Worm (Caenorhabditis elegans) whole organism, L3 larva: ENCODE data around the gene Y54G2A.77.
A peak's percentile ranks its signal among the peaks of the same experiment; 100 is the strongest.
"Not testable (repeated sequence)": the region's sequence is repeated elsewhere in the genome, so short reads cannot be mapped to it uniquely, and the experiment has no call there.

Source experiments
- R02D3.7 ChIP-seq: fragments of 150-350 bp; optimal IDR thresholded peaks from 2 replicates; lab custom pipeline; 2014; ENCODE audit warnings: missing biosample characterization, missing genetic modification characterization
- ama-1 ChIP-seq: fragments of 150-350 bp; optimal IDR thresholded peaks from 2 replicates; lab custom pipeline; 2018
- ceh-16 ChIP-seq: sonication (generic microtip); optimal IDR thresholded peaks from 2 replicates; lab custom pipeline; 2017; ENCODE audit warnings: missing biosample characterization, missing genetic modification characterization
- ceh-28 ChIP-seq: fragments of 150-350 bp; optimal IDR thresholded peaks from 2 replicates; lab custom pipeline; 2014; ENCODE audit warnings: missing biosample characterization, missing genetic modification reagents, missing genetic modification characterization
- ceh-82 ChIP-seq: fragments of 150-350 bp; optimal IDR thresholded peaks from 2 replicates; lab custom pipeline; 2014; ENCODE audit warnings: missing biosample characterization, missing genetic modification characterization
- ceh-9 ChIP-seq: sonication (generic microtip); optimal IDR thresholded peaks from 2 replicates; lab custom pipeline; 2018; ENCODE audit warnings: missing biosample characterization, missing genetic modification characterization
- egl-5 ChIP-seq: fragments of 150-350 bp; optimal IDR thresholded peaks from 2 replicates; lab custom pipeline; 2017; ENCODE audit warnings: missing biosample characterization, missing genetic modification reagents, missing genetic modification characterization, inconsistent platforms
- elt-1 ChIP-seq: fragments of 150-350 bp; optimal IDR thresholded peaks from 2 replicates; lab custom pipeline; 2014; ENCODE audit warnings: missing biosample characterization, missing genetic modification characterization
- elt-2 ChIP-seq: sonication (generic microtip); optimal IDR thresholded peaks from 2 replicates; lab custom pipeline; 2016; ENCODE audit warnings: missing genetic modification reagents, mild to moderate bottlenecking, missing genetic modification characterization, missing compliant biosample characterization
- elt-3 ChIP-seq, 3 experiments: fragments of 150-350 bp in 1 of 3; sonication (generic microtip) in 2 of 3; optimal IDR thresholded peaks; 2 replicates in 2 of 3; 4 replicates in 1 of 3; lab custom pipeline; 2014 to 2017; ENCODE audit warnings: missing biosample characterization in 3 of 3, missing genetic modification characterization in 3 of 3
- eor-1 ChIP-seq, 2 experiments: fragments of 150-350 bp; optimal IDR thresholded peaks; 2 replicates each; lab custom pipeline; 2014 to 2018; ENCODE audit warnings: missing biosample characterization in 2 of 2, missing genetic modification characterization in 2 of 2
- fos-1 ChIP-seq: fragments of 150-350 bp; optimal IDR thresholded peaks from 2 replicates; lab custom pipeline; 2014; ENCODE audit warnings: missing biosample characterization, missing genetic modification characterization
- hmg-11 ChIP-seq: sonication (generic microtip); optimal IDR thresholded peaks from 2 replicates; lab custom pipeline; 2016; ENCODE audit warnings: missing genetic modification characterization, missing compliant biosample characterization
- jun-1 ChIP-seq: fragments of 150-350 bp; optimal IDR thresholded peaks from 2 replicates; lab custom pipeline; 2014; ENCODE audit warnings: missing biosample characterization, missing genetic modification reagents, missing genetic modification characterization
- lin-15B ChIP-seq: fragments of 150-350 bp; optimal IDR thresholded peaks from 2 replicates; lab custom pipeline; 2014; ENCODE audit warnings: missing biosample characterization, missing genetic modification characterization
- lsy-12 ChIP-seq: sonication (generic microtip); optimal IDR thresholded peaks from 2 replicates; lab custom pipeline; 2016; ENCODE audit warnings: mild to moderate bottlenecking, missing genetic modification characterization, missing compliant biosample characterization
- mdl-1 ChIP-seq: fragments of 150-350 bp; optimal IDR thresholded peaks from 2 replicates; lab custom pipeline; 2014; ENCODE audit warnings: missing biosample characterization, missing genetic modification characterization
- mml-1 ChIP-seq: fragments of 150-350 bp; sonication (generic microtip); optimal IDR thresholded peaks from 3 replicates; lab custom pipeline; 2014; ENCODE audit warnings: missing biosample characterization, missing genetic modification characterization
- nfya-1 ChIP-seq: sonication (generic microtip); optimal IDR thresholded peaks from 2 replicates; lab custom pipeline; 2017; ENCODE audit warnings: missing genetic modification characterization, mild to moderate bottlenecking, missing compliant biosample characterization, antibody characterized with exemption, moderate library complexity; ENCODE audit not compliant: insufficient read depth
- nhr-12 ChIP-seq: fragments of 150-350 bp; optimal IDR thresholded peaks from 2 replicates; lab custom pipeline; 2014; ENCODE audit warnings: missing biosample characterization, missing genetic modification characterization
- nhr-23 ChIP-seq: fragments of 150-350 bp; optimal IDR thresholded peaks from 2 replicates; lab custom pipeline; 2014; ENCODE audit warnings: missing biosample characterization, missing genetic modification reagents, missing genetic modification characterization
- nhr-43 ChIP-seq: sonication (generic microtip); optimal IDR thresholded peaks from 2 replicates; lab custom pipeline; 2016; ENCODE audit warnings: mild to moderate bottlenecking, missing genetic modification characterization, missing compliant biosample characterization; ENCODE audit not compliant: poor library complexity, severe bottlenecking
- nhr-76 ChIP-seq: fragments of 150-350 bp; sonication (generic microtip); optimal IDR thresholded peaks from 5 replicates; lab custom pipeline; 2014; ENCODE audit warnings: missing biosample characterization, missing genetic modification characterization
- pha-4 ChIP-seq: fragments of 150-350 bp; optimal IDR thresholded peaks from 2 replicates; lab custom pipeline; 2014; ENCODE audit warnings: missing biosample characterization, missing genetic modification reagents, missing genetic modification characterization
- pqm-1 ChIP-seq: fragments of 150-350 bp; optimal IDR thresholded peaks from 2 replicates; lab custom pipeline; 2017; ENCODE audit warnings: missing biosample characterization, missing genetic modification characterization, inconsistent platforms
- skn-1 ChIP-seq: fragments of 150-350 bp; optimal IDR thresholded peaks from 2 replicates; lab custom pipeline; 2014; ENCODE audit warnings: missing biosample characterization, missing genetic modification characterization
- tbx-2 ChIP-seq: sonication (generic microtip); optimal IDR thresholded peaks from 2 replicates; lab custom pipeline; 2016; ENCODE audit warnings: mild to moderate bottlenecking, missing genetic modification characterization, missing compliant biosample characterization
- unc-62 ChIP-seq: fragments of 150-350 bp; sonication (generic microtip); optimal IDR thresholded peaks from 4 replicates; lab custom pipeline; 2014; ENCODE audit warnings: missing biosample characterization, missing genetic modification reagents, missing genetic modification characterization
- zag-1 ChIP-seq: fragments of 150-350 bp; optimal IDR thresholded peaks from 2 replicates; lab custom pipeline; 2014; ENCODE audit warnings: missing biosample characterization, missing genetic modification characterization
- ztf-11 ChIP-seq: fragments of 150-350 bp; optimal IDR thresholded peaks from 2 replicates; lab custom pipeline; 2014; ENCODE audit warnings: missing biosample characterization, missing genetic modification characterization
- ztf-4 ChIP-seq: fragments of 150-350 bp; optimal IDR thresholded peaks from 2 replicates; lab custom pipeline; 2014; ENCODE audit warnings: missing biosample characterization, missing genetic modification characterization

The Y54G2A.77 gene

DNA sequence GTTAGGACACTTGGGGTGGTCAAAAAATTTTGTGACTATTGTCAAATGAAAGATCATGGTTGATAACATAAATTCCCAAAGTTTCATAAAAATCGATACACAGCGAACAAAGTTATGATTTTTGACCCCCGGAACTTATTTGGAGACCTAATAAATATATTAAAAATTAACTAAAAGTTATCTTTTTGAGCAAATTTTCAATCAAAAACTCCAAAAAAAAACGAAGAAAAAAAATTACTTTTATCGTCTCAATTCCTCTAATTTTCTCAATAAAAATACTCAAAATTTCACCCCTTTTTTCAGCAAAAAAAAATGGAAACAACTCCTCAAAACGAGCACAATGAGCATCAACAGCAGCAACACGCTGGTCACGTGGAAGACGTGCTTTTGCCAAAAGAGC lies 25.9 kb downstream of the Y54G2A.77 start, which contains the start of gene atln-1:
Gene atln-1, plus strand, starts transcription at position 301 of the 400 bp plus-strand sequence.
- TF ChIP-seq elt-3 (tag; optimal IDR thresholded peaks at IDR 0.05; lab: Kevin White, UChicago); ceh-82 (tag; lab: Kevin White, UChicago); mml-1 (tag; lab: Kevin White, UChicago): not testable (repeated sequence)
- TF ChIP-seq, all 47 proteins: peak for 0; not testable (repeated sequence) for 47

DNA sequence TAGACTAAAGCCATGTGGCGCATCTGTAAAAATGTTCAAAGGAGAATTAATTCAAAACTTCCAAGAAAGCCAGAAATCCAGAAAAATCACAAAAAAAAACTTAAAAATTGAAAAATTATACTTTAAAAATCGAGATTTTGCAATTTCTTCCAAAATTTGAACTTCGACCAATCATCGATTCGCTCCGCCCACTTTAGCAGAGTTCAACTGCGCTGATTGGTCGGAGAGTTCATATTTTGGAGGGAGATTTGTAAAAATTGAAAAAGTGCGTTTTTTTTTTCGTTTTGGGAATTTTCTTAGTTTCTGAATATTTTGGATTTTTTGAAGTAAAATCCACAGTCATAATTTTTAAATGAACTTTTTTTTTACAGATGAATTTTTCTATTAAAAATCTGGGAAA lies 31.5 kb downstream of the Y54G2A.77 start:
- TF ChIP-seq nhr-76 (tag; lab: Kevin White, UChicago) (no peak), nfya-1 (tag; lab: Kevin White, UChicago) (peak; percentile 88), ceh-9 (tag; lab: Kevin White, UChicago) (no peak)

DNA sequence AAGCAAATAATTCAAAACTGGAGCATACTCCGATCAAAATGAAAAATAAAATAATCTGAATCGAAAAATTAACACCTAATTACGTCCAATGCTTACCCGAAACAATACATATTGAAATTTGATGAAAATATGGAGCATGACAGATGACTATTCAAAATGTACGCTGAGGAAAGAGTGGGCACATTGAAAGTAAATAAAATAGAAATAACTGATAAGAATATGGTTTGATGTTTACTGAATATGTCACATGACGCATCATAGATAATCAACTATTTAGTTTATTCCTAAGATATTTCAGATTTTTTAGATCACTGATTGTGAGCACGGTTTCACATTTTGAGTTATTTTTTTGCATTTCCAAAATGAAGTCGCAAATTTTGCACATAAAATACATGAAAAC lies 35.9 kb downstream of the Y54G2A.77 start, which contains the start of gene Y54G2A.52:
Gene Y54G2A.52, minus strand, starts transcription at position 348 of the 400 bp plus-strand sequence.
- peak; percentile 74 for TF ChIP-seq pqm-1 (tag; lab: Kevin White, UChicago)
- TF ChIP-seq nhr-23 (tag; lab: Kevin White, UChicago): no peak
- TF ChIP-seq nhr-12 (tag; lab: Kevin White, UChicago): no peak
- TF ChIP-seq elt-2 (tag; lab: Kevin White, UChicago): peak; percentile 82
- TF ChIP-seq pha-4 (tag; lab: Kevin White, UChicago): peak; percentile 84
- peak; percentile 35 for TF ChIP-seq skn-1 (tag; lab: Kevin White, UChicago)
- TF ChIP-seq mdl-1 (tag; lab: Kevin White, UChicago): no peak

DNA sequence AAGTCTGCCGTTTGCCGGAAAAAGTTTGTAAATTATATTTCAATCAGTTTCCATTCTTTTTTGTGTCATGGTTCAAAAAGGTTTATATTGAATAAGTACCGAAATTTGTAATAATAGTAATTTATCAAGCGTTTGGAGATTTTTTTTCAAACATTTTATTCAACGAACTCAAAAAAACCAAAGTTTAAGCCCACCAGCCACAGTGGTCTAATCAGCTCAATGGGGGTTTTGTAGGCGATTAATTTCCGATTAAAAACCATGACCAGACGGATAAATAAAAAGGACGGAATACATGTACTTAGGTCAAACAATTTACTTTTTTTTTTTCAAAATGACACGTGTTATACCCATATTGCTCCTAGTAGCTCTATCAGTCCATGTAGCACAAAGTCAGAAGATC lies 36.9 kb downstream of the Y54G2A.77 start, which contains the start of gene Y54G2A.10:
Gene Y54G2A.10, plus strand, starts transcription at position 301 of the 400 bp plus-strand sequence.
- TF ChIP-seq ceh-16 (tag; lab: Kevin White, UChicago) (no peak), unc-62 (GFP tag; lab: Kevin White, UChicago) (no peak), elt-3 (tag; optimal IDR thresholded peaks at IDR 0.05; lab: Kevin White, UChicago) (no peak), hmg-11 (tag; lab: Kevin White, UChicago) (no peak), ztf-11 (tag; lab: Kevin White, UChicago) (no peak), pha-4 (tag; lab: Kevin White, UChicago) (no peak), pqm-1 (tag; lab: Kevin White, UChicago) (no peak), R02D3.7 (tag; lab: Kevin White, UChicago) (no peak), tbx-2 (tag; lab: Kevin White, UChicago) (no peak), ceh-9 (tag; lab: Kevin White, UChicago) (no peak), mml-1 (tag; lab: Kevin White, UChicago) (no peak)

DNA sequence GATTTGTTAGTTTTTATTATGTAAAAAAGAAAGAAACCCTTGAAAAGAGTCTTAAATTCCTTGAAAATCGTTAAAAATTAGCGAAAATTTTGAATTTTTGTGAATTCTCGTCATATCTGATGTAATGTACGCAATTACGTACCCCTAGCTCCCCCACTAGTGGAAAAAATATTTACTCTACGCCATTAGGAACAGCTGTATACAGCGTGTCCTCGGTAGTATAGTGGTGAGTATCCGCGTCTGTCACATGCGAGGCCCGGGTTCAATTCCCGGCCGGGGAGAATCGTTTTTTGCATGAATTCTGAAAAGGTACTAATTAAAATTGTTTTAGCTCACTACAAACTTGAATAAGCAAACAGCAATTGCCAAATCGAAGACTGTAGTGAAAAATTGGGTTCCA lies 37.4 kb downstream of the Y54G2A.77 start:
- TF ChIP-seq fos-1 (tag; lab: Kevin White, UChicago): no peak
- TF ChIP-seq nhr-76 (tag; lab: Kevin White, UChicago): no peak
- TF ChIP-seq jun-1 (tag; lab: Kevin White, UChicago): no peak
- TF ChIP-seq ceh-28 (tag; lab: Kevin White, UChicago): no peak
- TF ChIP-seq elt-1 (tag; lab: Kevin White, UChicago): no peak
- no peak for TF ChIP-seq pha-4 (tag; lab: Kevin White, UChicago)
- TF ChIP-seq ceh-9 (tag; lab: Kevin White, UChicago): no peak
- no peak for TF ChIP-seq lin-15B (tag; lab: Kevin White, UChicago)
- no peak for TF ChIP-seq lsy-12
- TF ChIP-seq egl-5 (tag; lab: Kevin White, UChicago): no peak
- TF ChIP-seq ceh-16 (tag; lab: Kevin White, UChicago): no peak
- no peak for TF ChIP-seq nhr-43
- TF ChIP-seq elt-2 (tag; lab: Kevin White, UChicago): no peak
- no peak for TF ChIP-seq ceh-82 (tag; lab: Kevin White, UChicago)
- TF ChIP-seq zag-1 (tag; lab: Kevin White, UChicago): no peak
- no peak for TF ChIP-seq ama-1 (lab: Kevin White, UChicago)
- TF ChIP-seq elt-3 (tag; optimal IDR thresholded peaks at IDR 0.05; lab: Kevin White, UChicago): no peak
- TF ChIP-seq R02D3.7 (tag; lab: Kevin White, UChicago): no peak

DNA sequence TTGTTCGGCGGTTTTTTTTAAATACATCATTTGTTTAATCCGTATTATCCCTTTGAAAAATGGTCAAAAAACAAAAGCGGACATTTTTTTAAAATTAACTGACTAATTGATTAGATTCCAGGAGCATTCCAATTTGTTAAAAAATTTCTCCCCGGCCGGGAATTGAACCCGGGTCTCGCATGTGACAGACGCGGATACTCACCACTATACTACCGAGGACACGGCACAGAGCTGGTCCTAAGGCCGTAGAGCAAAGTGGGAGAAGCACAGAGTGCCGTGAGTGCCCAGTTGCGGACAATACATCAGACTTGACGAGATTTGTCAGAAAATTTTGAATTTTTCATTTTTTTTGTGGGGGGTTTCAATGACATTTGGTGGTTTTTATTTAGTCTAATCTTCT lies 38.5 kb downstream of the Y54G2A.77 start:
- peak; percentile 16 for TF ChIP-seq hmg-11 (tag; lab: Kevin White, UChicago)
- no peak for TF ChIP-seq ztf-4 (tag; lab: Kevin White, UChicago)
- no peak for TF ChIP-seq eor-1 (tag; optimal IDR thresholded peaks at IDR 0.05; lab: Kevin White, UChicago)
- TF ChIP-seq nfya-1 (tag; lab: Kevin White, UChicago): peak; percentile 16
- no peak for TF ChIP-seq pqm-1 (tag; lab: Kevin White, UChicago)
- TF ChIP-seq elt-2 (tag; lab: Kevin White, UChicago): peak; percentile 19
- no peak for TF ChIP-seq elt-1 (tag; lab: Kevin White, UChicago)
- TF ChIP-seq lin-15B (tag; lab: Kevin White, UChicago): peak; percentile 14
